Worm (Caenorhabditis elegans) whole organism, young adult: ENCODE data around the gene T25B9.9.
A peak's percentile ranks its signal among the peaks of the same experiment; 100 is the strongest.

Experiments
- C06A6.2 ChIP-seq: fragments of 200-800 bp; sonication (Bioruptor generic); conservative IDR thresholded peaks from 2 replicates; pipeline ENCODE4 v1.3.6; 2022; ENCODE audit warnings: missing genetic modification characterization, missing compliant biosample characterization
- F33H1.4 ChIP-seq: fragments of 200-800 bp; sonication (Bioruptor generic); IDR thresholded peaks from 2 replicates; pipeline ENCODE4 v1.3.6; 2022; ENCODE audit warnings: missing genetic modification reagents, missing genetic modification characterization, missing compliant biosample characterization
- F52B5.7 ChIP-seq: sonication (generic microtip); optimal IDR thresholded peaks from 2 replicates; lab custom pipeline; 2016; ENCODE audit warnings: mild to moderate bottlenecking, missing genetic modification characterization, missing compliant biosample characterization
- F55B11.4 ChIP-seq: sonication (generic microtip); optimal IDR thresholded peaks from 2 replicates; lab custom pipeline; 2016; ENCODE audit warnings: missing compliant biosample characterization, missing genetic modification characterization, borderline replicate concordance; ENCODE audit not compliant: insufficient read depth
- F57A8.1 ChIP-seq: fragments of 200-800 bp; sonication (Bioruptor generic); optimal IDR thresholded peaks from 2 replicates; lab custom pipeline; 2018; ENCODE audit warnings: mild to moderate bottlenecking, missing genetic modification characterization, moderate library complexity, missing compliant biosample characterization
- T07F8.4 ChIP-seq: sonication (generic microtip); optimal IDR thresholded peaks from 2 replicates; lab custom pipeline; 2016; ENCODE audit warnings: mild to moderate bottlenecking, missing genetic modification characterization, moderate library complexity, missing compliant biosample characterization
- T26A5.8 ChIP-seq: sonication (generic microtip); optimal IDR thresholded peaks from 2 replicates; lab custom pipeline; 2016; ENCODE audit warnings: missing genetic modification characterization, missing compliant biosample characterization
- Y95B8A.8 ChIP-seq: fragments of 200-800 bp; sonication (Bioruptor generic); IDR thresholded peaks from 2 replicates; pipeline ENCODE4 v1.3.6; 2022; ENCODE audit warnings: missing genetic modification reagents, missing genetic modification characterization, missing compliant biosample characterization
- ZK185.1 ChIP-seq: sonication (generic microtip); optimal IDR thresholded peaks from 2 replicates; lab custom pipeline; 2016; ENCODE audit warnings: mild to moderate bottlenecking, missing genetic modification characterization, missing compliant biosample characterization; ENCODE audit not compliant: poor library complexity, severe bottlenecking
- akir-1 ChIP-seq: fragments of 200-800 bp; sonication (Bioruptor generic); optimal IDR thresholded peaks from 2 replicates; lab custom pipeline; 2018; ENCODE audit warnings: mild to moderate bottlenecking, missing genetic modification characterization, moderate library complexity, missing compliant biosample characterization
- aptf-2 ChIP-seq: fragments of 200-800 bp; sonication (Bioruptor generic); conservative IDR thresholded peaks from 2 replicates; pipeline ENCODE4 v1.3.6; 2022; ENCODE audit warnings: missing genetic modification reagents, missing genetic modification characterization, missing compliant biosample characterization
- aptf-3 ChIP-seq: fragments of 200-800 bp; sonication (Bioruptor generic); IDR thresholded peaks from 2 replicates; pipeline ENCODE4 v1.3.6; 2022; ENCODE audit warnings: missing genetic modification characterization, missing compliant biosample characterization
- atf-7 ChIP-seq: sonication (generic microtip); optimal IDR thresholded peaks from 2 replicates; lab custom pipeline; 2017; ENCODE audit warnings: mild to moderate bottlenecking, missing genetic modification characterization, missing compliant biosample characterization
- attf-3 ChIP-seq: fragments of 200-800 bp; sonication (Bioruptor generic); conservative IDR thresholded peaks from 2 replicates; pipeline ENCODE4 v1.3.6; 2022; ENCODE audit warnings: missing genetic modification reagents, missing genetic modification characterization, missing compliant biosample characterization
- attf-6 ChIP-seq: fragments of 200-800 bp; sonication (Bioruptor generic); IDR thresholded peaks from 2 replicates; pipeline ENCODE4 v1.3.6; 2022; ENCODE audit warnings: missing genetic modification reagents, missing genetic modification characterization, missing compliant biosample characterization
- bed-2 ChIP-seq: fragments of 200-800 bp; sonication (Bioruptor generic); IDR thresholded peaks from 2 replicates; pipeline ENCODE4 v1.3.6; 2022; ENCODE audit warnings: missing genetic modification reagents, missing genetic modification characterization, missing compliant biosample characterization
- ceh-91 ChIP-seq: fragments of 200-800 bp; sonication (Bioruptor generic); IDR thresholded peaks from 2 replicates; pipeline ENCODE4 v1.3.6; 2022; ENCODE audit warnings: missing genetic modification reagents, missing genetic modification characterization, missing compliant biosample characterization
- egl-18 ChIP-seq: fragments of 200-800 bp; sonication (Bioruptor generic); IDR thresholded peaks from 2 replicates; pipeline ENCODE4 v1.3.6; 2022; ENCODE audit warnings: missing genetic modification reagents, missing genetic modification characterization, missing compliant biosample characterization
- ekl-4 ChIP-seq: fragments of 200-800 bp; sonication (Bioruptor generic); IDR thresholded peaks from 2 replicates; pipeline ENCODE4 v1.3.6; 2022; ENCODE audit warnings: missing genetic modification reagents, missing genetic modification characterization, missing compliant biosample characterization
- ets-4 ChIP-seq: fragments of 200-800 bp; sonication (Bioruptor generic); optimal IDR thresholded peaks from 2 replicates; lab custom pipeline; 2018; ENCODE audit warnings: mild to moderate bottlenecking, missing genetic modification characterization, missing compliant biosample characterization
- hrde-1 ChIP-seq: sonication (generic microtip); optimal IDR thresholded peaks from 2 replicates; lab custom pipeline; 2016; ENCODE audit warnings: missing genetic modification characterization, mild to moderate bottlenecking, missing compliant biosample characterization, moderate library complexity, missing genotype, missing genetic modification reagents, borderline replicate concordance
- lag-1 ChIP-seq: fragments of 200-800 bp; sonication (Bioruptor generic); IDR thresholded peaks from 2 replicates; pipeline ENCODE4 v1.3.6; 2022; ENCODE audit warnings: missing genetic modification reagents, missing genetic modification characterization, missing compliant biosample characterization
- lin-35 ChIP-seq, 3 experiments: fragments of 150-350 bp in 2 of 3; sonication (generic microtip) in 1 of 3; optimal IDR thresholded peaks; 2 replicates each; lab custom pipeline; 2014 to 2018; ENCODE audit warnings: missing biosample characterization in 3 of 3, missing genetic modification characterization in 3 of 3, missing genetic modification reagents in 3 of 3
- lin-40 ChIP-seq: sonication (generic microtip); optimal IDR thresholded peaks from 2 replicates; lab custom pipeline; 2016; ENCODE audit warnings: missing genetic modification characterization, mild to moderate bottlenecking, missing compliant biosample characterization, missing genotype, missing genetic modification reagents
- lin-54 ChIP-seq: fragments of 200-800 bp; sonication (Bioruptor generic); optimal IDR thresholded peaks from 2 replicates; lab custom pipeline; 2018; ENCODE audit warnings: mild to moderate bottlenecking, missing genetic modification characterization, missing compliant biosample characterization
- lir-1 ChIP-seq: fragments of 200-800 bp; sonication (Bioruptor generic); conservative IDR thresholded peaks from 2 replicates; pipeline ENCODE4 v1.3.6; 2022; ENCODE audit warnings: missing genetic modification reagents, missing genetic modification characterization, missing compliant biosample characterization
- lsl-1 ChIP-seq: fragments of 200-800 bp; sonication (Bioruptor generic); optimal IDR thresholded peaks from 2 replicates; lab custom pipeline; 2018; ENCODE audit warnings: mild to moderate bottlenecking, missing genetic modification characterization, moderate library complexity, missing compliant biosample characterization
- madf-3 ChIP-seq: fragments of 200-800 bp; sonication (Bioruptor generic); IDR thresholded peaks from 2 replicates; pipeline ENCODE4 v1.3.6; 2022; ENCODE audit warnings: missing genetic modification reagents, missing genetic modification characterization, missing compliant biosample characterization
- madf-8 ChIP-seq: fragments of 200-800 bp; sonication (Bioruptor generic); conservative IDR thresholded peaks from 2 replicates; pipeline ENCODE4 v1.3.6; 2022; ENCODE audit warnings: missing genetic modification reagents, missing genetic modification characterization, missing compliant biosample characterization
- mcd-1 ChIP-seq: fragments of 200-800 bp; sonication (Bioruptor generic); IDR thresholded peaks from 2 replicates; pipeline ENCODE4 v1.3.6; 2022; ENCODE audit warnings: missing genetic modification reagents, missing genetic modification characterization, missing compliant biosample characterization
- mxl-1 ChIP-seq: sonication (generic microtip); optimal IDR thresholded peaks from 2 replicates; lab custom pipeline; 2016; ENCODE audit warnings: missing genetic modification characterization, missing compliant biosample characterization
- nfyb-1 ChIP-seq: fragments of 200-800 bp; sonication (Bioruptor generic); IDR thresholded peaks from 2 replicates; pipeline ENCODE4 v1.3.6; 2022; ENCODE audit warnings: missing genetic modification reagents, missing genetic modification characterization, missing compliant biosample characterization
- nhr-179 ChIP-seq: sonication (generic microtip); optimal IDR thresholded peaks from 2 replicates; lab custom pipeline; 2016; ENCODE audit warnings: mild to moderate bottlenecking, missing genetic modification characterization, missing compliant biosample characterization
- nhr-80 ChIP-seq: sonication (generic microtip); optimal IDR thresholded peaks from 2 replicates; lab custom pipeline; 2016; ENCODE audit warnings: missing genetic modification characterization, missing compliant biosample characterization
- rcor-1 ChIP-seq: fragments of 200-800 bp; sonication (Bioruptor generic); IDR thresholded peaks from 2 replicates; pipeline ENCODE4 v1.3.6; 2022; ENCODE audit warnings: missing genetic modification reagents, missing genetic modification characterization, missing compliant biosample characterization
- rec-8 ChIP-seq, 2 experiments: sonication (generic microtip); optimal IDR thresholded peaks; 2 replicates each; lab custom pipeline; 2016; ENCODE audit warnings: mild to moderate bottlenecking in 2 of 2, missing genetic modification characterization in 2 of 2, missing genetic modification reagents in 2 of 2, missing genotype in 2 of 2, missing biosample characterization in 1 of 2, missing compliant biosample characterization in 1 of 2, moderate library complexity in 1 of 2
- repo-1 ChIP-seq: sonication (generic microtip); optimal IDR thresholded peaks from 2 replicates; lab custom pipeline; 2017; ENCODE audit warnings: mild to moderate bottlenecking, missing genetic modification characterization, missing compliant biosample characterization
- sdz-38 ChIP-seq: sonication (generic microtip); optimal IDR thresholded peaks from 2 replicates; lab custom pipeline; 2016; ENCODE audit warnings: missing genotype, missing genetic modification characterization, missing compliant biosample characterization
- sea-2 ChIP-seq: fragments of 200-800 bp; sonication (Bioruptor generic); IDR thresholded peaks from 2 replicates; pipeline ENCODE4 v1.3.6; 2022; ENCODE audit warnings: missing genetic modification characterization, missing compliant biosample characterization
- snpc-4 ChIP-seq, 5 experiments: fragments of 150-350 bp in 1 of 5; sonication (generic microtip) in 4 of 5; optimal IDR thresholded peaks; 2 replicates each; lab custom pipeline; 2014 to 2018; ENCODE audit warnings: missing genetic modification characterization in 5 of 5, missing biosample characterization in 3 of 5, antibody characterized with exemption in 2 of 5, mild to moderate bottlenecking in 2 of 5, missing compliant biosample characterization in 2 of 5, missing genotype in 2 of 5, moderate library complexity in 2 of 5, missing genetic modification reagents in 1 of 5
- somi-1 ChIP-seq: fragments of 200-800 bp; sonication (Bioruptor generic); optimal IDR thresholded peaks from 2 replicates; lab custom pipeline; 2018; ENCODE audit warnings: mild to moderate bottlenecking, missing genetic modification characterization, missing compliant biosample characterization
- tbp1 ChIP-seq: fragments of 200-800 bp; sonication (Bioruptor generic); optimal IDR thresholded peaks from 2 replicates; lab custom pipeline; 2018; ENCODE audit warnings: mild to moderate bottlenecking, missing genetic modification characterization, missing compliant biosample characterization
- tbx-9 ChIP-seq: sonication (generic microtip); optimal IDR thresholded peaks from 2 replicates; lab custom pipeline; 2016; ENCODE audit warnings: borderline replicate concordance, missing genetic modification characterization, inconsistent platforms, missing compliant biosample characterization
- tlf-1 ChIP-seq: fragments of 200-800 bp; sonication (Bioruptor generic); optimal IDR thresholded peaks from 2 replicates; lab custom pipeline; 2018; ENCODE audit warnings: mild to moderate bottlenecking, missing genetic modification characterization, missing compliant biosample characterization
- xnd-1 ChIP-seq: sonication (generic microtip); optimal IDR thresholded peaks from 2 replicates; lab custom pipeline; 2016; ENCODE audit warnings: missing genotype, missing genetic modification reagents, missing genetic modification characterization, missing compliant biosample characterization
- zfh-2 ChIP-seq: fragments of 200-800 bp; sonication (Bioruptor generic); conservative IDR thresholded peaks from 2 replicates; pipeline ENCODE4 v1.3.6; 2022; ENCODE audit warnings: missing genetic modification reagents, missing genetic modification characterization, missing compliant biosample characterization

Gene T25B9.9

DNA sequence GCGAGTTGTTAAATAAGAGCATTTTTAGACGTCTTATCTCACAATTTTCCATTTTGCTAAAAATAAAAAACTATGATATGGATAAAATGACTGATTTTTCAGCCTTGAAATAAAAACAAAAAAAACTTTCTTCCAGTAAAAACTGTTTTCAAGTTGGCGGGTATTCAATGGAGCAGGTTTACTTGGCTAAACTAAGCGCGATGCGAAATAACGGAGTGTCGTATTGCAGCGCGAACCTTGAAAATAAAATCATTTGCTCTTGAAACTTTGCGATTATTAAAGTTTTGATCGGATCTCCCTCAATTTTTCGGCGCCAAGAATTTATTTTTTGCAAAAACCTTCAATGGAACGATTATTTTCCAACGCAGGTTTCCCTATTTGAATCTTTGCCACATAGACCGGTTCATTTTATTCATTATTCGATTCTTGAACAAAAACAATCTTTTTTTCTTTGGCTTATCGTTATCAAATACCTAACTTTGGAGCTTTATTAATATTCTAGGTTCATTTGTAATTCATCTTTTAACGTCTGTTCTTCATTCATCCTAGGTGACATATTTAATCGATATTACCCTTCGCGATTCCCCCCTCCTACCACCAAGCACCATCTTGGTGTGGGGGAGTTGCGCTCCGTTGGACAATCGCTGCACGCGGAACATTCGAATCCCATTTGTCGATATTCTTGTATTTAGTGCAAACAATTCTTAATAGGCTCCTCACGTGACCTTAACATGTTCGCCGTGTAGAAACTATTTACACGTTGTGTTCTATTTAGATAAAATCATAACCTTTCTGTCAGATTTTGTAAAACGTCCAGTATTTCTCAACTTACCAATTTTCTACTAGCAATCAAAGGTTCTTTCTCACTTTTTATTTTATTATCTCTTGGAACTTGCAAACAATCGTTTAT lies 34.7 kb upstream of the T25B9.9 start, which contains the start of the genes orc-5 and cyb-1 (continued):
- TF ChIP-seq F52B5.7 (tag; lab: Kevin White, UChicago) (no peak), C06A6.2 (GFP tag; lab: Robert Waterston, UW) (no peak), rcor-1 (GFP tag; lab: Robert Waterston, UW) (no peak; the same call in 1 of the 2 replicates), F57A8.1 (GFP tag; lab: Kevin White, UChicago) (no peak), xnd-1 (tag; lab: Kevin White, UChicago) (peak; percentile 54), lir-1 (GFP tag; lab: Robert Waterston, UW) (no peak), tbx-9 (tag; lab: Kevin White, UChicago) (no peak), ZK185.1 (no peak), egl-18 (GFP tag; lab: Robert Waterston, UW) (no peak), mxl-1 (no peak), rec-8 (tag; optimal IDR thresholded peaks at IDR 0.05; lab: Kevin White, UChicago) (no peak), bed-2 (GFP tag; lab: Robert Waterston, UW) (no peak), ets-4 (GFP tag; lab: Kevin White, UChicago) (no peak), attf-3 (peak; percentile 99), lag-1 (no peak), lin-54 (GFP tag; lab: Kevin White, UChicago) (peak; percentile 89), snpc-4 (GFP tag; optimal IDR thresholded peaks at IDR 0.05; lab: Kevin White, UChicago) (no peak), snpc-4 (tag; optimal IDR thresholded peaks at IDR 0.05; lab: Kevin White, UChicago) (peak in 2 of 4 experiments; percentile 25 to 28), Y95B8A.8 (GFP tag; lab: Robert Waterston, UW) (no peak), ekl-4 (no peak), sea-2 (GFP tag; lab: Robert Waterston, UW) (no peak), mcd-1 (GFP tag; lab: Robert Waterston, UW) (peak; percentile 83), T26A5.8 (no peak), ceh-91 (GFP tag; lab: Robert Waterston, UW) (peak; percentile 65), madf-3 (GFP tag; lab: Robert Waterston, UW) (no peak), aptf-2 (GFP tag; lab: Robert Waterston, UW) (no peak), madf-8 (GFP tag; lab: Robert Waterston, UW) (peak; percentile 72), attf-6 (no peak), zfh-2 (GFP tag; lab: Robert Waterston, UW) (no peak), repo-1 (tag; lab: Kevin White, UChicago) (no peak), akir-1 (no peak), tbp1 (GFP tag; lab: Kevin White, UChicago) (no peak), nhr-179 (tag; lab: Kevin White, UChicago) (no peak), lin-35 (GFP tag; optimal IDR thresholded peaks at IDR 0.05; lab: Kevin White, UChicago) (peak in 2 of 3 experiments; percentile 22 to 88), somi-1 (no peak), atf-7 (tag; lab: Kevin White, UChicago) (no peak), lin-40 (tag; lab: Kevin White, UChicago) (no peak), F33H1.4 (GFP tag; lab: Robert Waterston, UW) (peak; percentile 59), lsl-1 (GFP tag; lab: Kevin White, UChicago) (peak; percentile 37), hrde-1 (tag; lab: Kevin White, UChicago) (no peak), T07F8.4 (tag; lab: Kevin White, UChicago) (no peak), nfyb-1 (no peak), nhr-80 (tag; lab: Kevin White, UChicago) (no peak), sdz-38 (tag; lab: Kevin White, UChicago) (no peak), aptf-3 (GFP tag; lab: Robert Waterston, UW) (no peak), F55B11.4 (tag; lab: Kevin White, UChicago) (no peak), tlf-1 (GFP tag; lab: Kevin White, UChicago) (no peak)
